Worm (Caenorhabditis elegans) whole organism, L3 larva: ENCODE data around the gene arx-2.
A peak's percentile ranks its signal among the peaks of the same experiment; 100 is the strongest.

Experiments used
- R02D3.7 ChIP-seq: fragments of 150-350 bp; optimal IDR thresholded peaks from 2 replicates; lab custom pipeline; 2014; ENCODE audit warnings: missing biosample characterization, missing genetic modification characterization
- ZK546.5 ChIP-seq: sonication (generic microtip); optimal IDR thresholded peaks from 2 replicates; lab custom pipeline; 2017; ENCODE audit warnings: missing biosample characterization, missing genetic modification characterization
- aly-2 ChIP-seq: fragments of 150-350 bp; optimal IDR thresholded peaks from 2 replicates; lab custom pipeline; 2014; ENCODE audit warnings: missing biosample characterization, missing genetic modification characterization
- ama-1 ChIP-seq: fragments of 150-350 bp; optimal IDR thresholded peaks from 2 replicates; lab custom pipeline; 2018
- ceh-28 ChIP-seq: fragments of 150-350 bp; optimal IDR thresholded peaks from 2 replicates; lab custom pipeline; 2014; ENCODE audit warnings: missing biosample characterization, missing genetic modification reagents, missing genetic modification characterization
- ceh-82 ChIP-seq: fragments of 150-350 bp; optimal IDR thresholded peaks from 2 replicates; lab custom pipeline; 2014; ENCODE audit warnings: missing biosample characterization, missing genetic modification characterization
- ceh-9 ChIP-seq: sonication (generic microtip); optimal IDR thresholded peaks from 2 replicates; lab custom pipeline; 2018; ENCODE audit warnings: missing biosample characterization, missing genetic modification characterization
- egl-27 ChIP-seq: sonication (generic microtip); optimal IDR thresholded peaks from 4 replicates; lab custom pipeline; 2017; ENCODE audit warnings: missing biosample characterization, missing genetic modification reagents, missing genetic modification characterization
- elt-1 ChIP-seq: fragments of 150-350 bp; optimal IDR thresholded peaks from 2 replicates; lab custom pipeline; 2014; ENCODE audit warnings: missing biosample characterization, missing genetic modification characterization
- elt-2 ChIP-seq: sonication (generic microtip); optimal IDR thresholded peaks from 2 replicates; lab custom pipeline; 2016; ENCODE audit warnings: missing genetic modification reagents, mild to moderate bottlenecking, missing genetic modification characterization, missing compliant biosample characterization
- elt-3 ChIP-seq, 3 experiments: fragments of 150-350 bp in 1 of 3; sonication (generic microtip) in 2 of 3; optimal IDR thresholded peaks; 2 replicates in 2 of 3; 4 replicates in 1 of 3; lab custom pipeline; 2014 to 2017; ENCODE audit warnings: missing biosample characterization in 3 of 3, missing genetic modification characterization in 3 of 3
- fkh-10 ChIP-seq: sonication (generic microtip); optimal IDR thresholded peaks from 2 replicates; lab custom pipeline; 2017; ENCODE audit warnings: missing biosample characterization, missing genetic modification reagents, missing genetic modification characterization
- fos-1 ChIP-seq: fragments of 150-350 bp; optimal IDR thresholded peaks from 2 replicates; lab custom pipeline; 2014; ENCODE audit warnings: missing biosample characterization, missing genetic modification characterization
- hmg-11 ChIP-seq: sonication (generic microtip); optimal IDR thresholded peaks from 2 replicates; lab custom pipeline; 2016; ENCODE audit warnings: missing genetic modification characterization, missing compliant biosample characterization
- jun-1 ChIP-seq: fragments of 150-350 bp; optimal IDR thresholded peaks from 2 replicates; lab custom pipeline; 2014; ENCODE audit warnings: missing biosample characterization, missing genetic modification reagents, missing genetic modification characterization
- lin-15B ChIP-seq: fragments of 150-350 bp; optimal IDR thresholded peaks from 2 replicates; lab custom pipeline; 2014; ENCODE audit warnings: missing biosample characterization, missing genetic modification characterization
- lin-39 ChIP-seq: fragments of 150-350 bp; optimal IDR thresholded peaks from 2 replicates; lab custom pipeline; 2018; ENCODE audit warnings: missing biosample characterization, missing genetic modification reagents, missing genetic modification characterization
- lsy-12 ChIP-seq: sonication (generic microtip); optimal IDR thresholded peaks from 2 replicates; lab custom pipeline; 2016; ENCODE audit warnings: mild to moderate bottlenecking, missing genetic modification characterization, missing compliant biosample characterization
- mdl-1 ChIP-seq: fragments of 150-350 bp; optimal IDR thresholded peaks from 2 replicates; lab custom pipeline; 2014; ENCODE audit warnings: missing biosample characterization, missing genetic modification characterization
- mml-1 ChIP-seq: fragments of 150-350 bp; sonication (generic microtip); optimal IDR thresholded peaks from 3 replicates; lab custom pipeline; 2014; ENCODE audit warnings: missing biosample characterization, missing genetic modification characterization
- nfya-1 ChIP-seq: sonication (generic microtip); optimal IDR thresholded peaks from 2 replicates; lab custom pipeline; 2017; ENCODE audit warnings: missing genetic modification characterization, mild to moderate bottlenecking, missing compliant biosample characterization, antibody characterized with exemption, moderate library complexity; ENCODE audit not compliant: insufficient read depth
- nhr-12 ChIP-seq: fragments of 150-350 bp; optimal IDR thresholded peaks from 2 replicates; lab custom pipeline; 2014; ENCODE audit warnings: missing biosample characterization, missing genetic modification characterization
- nhr-23 ChIP-seq: fragments of 150-350 bp; optimal IDR thresholded peaks from 2 replicates; lab custom pipeline; 2014; ENCODE audit warnings: missing biosample characterization, missing genetic modification reagents, missing genetic modification characterization
- nhr-25 ChIP-seq: sonication (generic microtip); optimal IDR thresholded peaks from 2 replicates; lab custom pipeline; 2017; ENCODE audit warnings: missing biosample characterization, missing genetic modification characterization
- nhr-28 ChIP-seq: fragments of 150-350 bp; optimal IDR thresholded peaks from 2 replicates; lab custom pipeline; 2014; ENCODE audit warnings: missing biosample characterization, missing genetic modification characterization
- nhr-43 ChIP-seq: sonication (generic microtip); optimal IDR thresholded peaks from 2 replicates; lab custom pipeline; 2016; ENCODE audit warnings: mild to moderate bottlenecking, missing genetic modification characterization, missing compliant biosample characterization; ENCODE audit not compliant: poor library complexity, severe bottlenecking
- nhr-67 ChIP-seq: fragments of 150-350 bp; optimal IDR thresholded peaks from 2 replicates; lab custom pipeline; 2014; ENCODE audit warnings: missing biosample characterization, missing genetic modification characterization
- nhr-76 ChIP-seq: fragments of 150-350 bp; sonication (generic microtip); optimal IDR thresholded peaks from 5 replicates; lab custom pipeline; 2014; ENCODE audit warnings: missing biosample characterization, missing genetic modification characterization
- pha-4 ChIP-seq: fragments of 150-350 bp; optimal IDR thresholded peaks from 2 replicates; lab custom pipeline; 2014; ENCODE audit warnings: missing biosample characterization, missing genetic modification reagents, missing genetic modification characterization
- pqm-1 ChIP-seq: fragments of 150-350 bp; optimal IDR thresholded peaks from 2 replicates; lab custom pipeline; 2017; ENCODE audit warnings: missing biosample characterization, missing genetic modification characterization, inconsistent platforms
- sea-2 ChIP-seq: fragments of 150-350 bp; sonication (generic microtip); optimal IDR thresholded peaks from 4 replicates; lab custom pipeline; 2014; ENCODE audit warnings: missing biosample characterization, missing genetic modification reagents, missing genetic modification characterization
- skn-1 ChIP-seq: fragments of 150-350 bp; optimal IDR thresholded peaks from 2 replicates; lab custom pipeline; 2014; ENCODE audit warnings: missing biosample characterization, missing genetic modification characterization
- snpc-4 ChIP-seq: fragments of 150-350 bp; optimal IDR thresholded peaks from 2 replicates; lab custom pipeline; 2014; ENCODE audit warnings: missing biosample characterization, missing genetic modification characterization
- tbx-2 ChIP-seq: sonication (generic microtip); optimal IDR thresholded peaks from 2 replicates; lab custom pipeline; 2016; ENCODE audit warnings: mild to moderate bottlenecking, missing genetic modification characterization, missing compliant biosample characterization
- unc-39 ChIP-seq: sonication (generic microtip); optimal IDR thresholded peaks from 4 replicates; lab custom pipeline; 2017; ENCODE audit warnings: missing biosample characterization, missing genetic modification characterization
- unc-62 ChIP-seq: fragments of 150-350 bp; sonication (generic microtip); optimal IDR thresholded peaks from 4 replicates; lab custom pipeline; 2014; ENCODE audit warnings: missing biosample characterization, missing genetic modification reagents, missing genetic modification characterization
- ztf-11 ChIP-seq: fragments of 150-350 bp; optimal IDR thresholded peaks from 2 replicates; lab custom pipeline; 2014; ENCODE audit warnings: missing biosample characterization, missing genetic modification characterization
- ztf-4 ChIP-seq: fragments of 150-350 bp; optimal IDR thresholded peaks from 2 replicates; lab custom pipeline; 2014; ENCODE audit warnings: missing biosample characterization, missing genetic modification characterization

arx-2 gene

ce11 chrV:10361830-10362397, 23.8 kb upstream of the arx-2 start, which contains the start of gene cash-1 (continued):
- TF ChIP-seq nhr-76 (no peak), aly-2 (tag; lab: Kevin White, UChicago) (no peak), elt-3 (tag; optimal IDR thresholded peaks at IDR 0.05; lab: Kevin White, UChicago) (no peak), unc-62 (no peak)

DNA sequence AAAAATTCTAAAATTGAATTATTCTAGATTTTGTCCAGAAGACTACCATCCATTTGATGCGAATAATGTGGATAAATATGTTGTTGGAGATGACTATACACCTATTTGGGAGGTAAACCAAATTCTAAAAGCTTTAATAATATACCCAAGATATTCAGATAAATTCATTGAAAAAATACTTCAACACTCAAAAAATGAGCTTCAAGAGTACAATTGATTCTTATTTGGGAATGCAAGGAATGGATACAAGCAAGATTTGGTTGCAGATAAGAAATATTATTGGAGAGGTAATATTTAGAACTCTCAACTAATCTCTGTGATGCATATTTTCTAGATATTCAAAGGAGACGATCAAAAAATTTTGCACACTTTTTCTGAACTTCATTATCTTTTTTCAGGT, 22.0 kb upstream of the arx-2 start:
- no peak for TF ChIP-seq elt-3 (tag; optimal IDR thresholded peaks at IDR 0.05; lab: Kevin White, UChicago)
- TF ChIP-seq unc-39 (tag; lab: Kevin White, UChicago): no peak
- TF ChIP-seq aly-2 (tag; lab: Kevin White, UChicago): no peak
- TF ChIP-seq skn-1 (tag; lab: Kevin White, UChicago): no peak
- TF ChIP-seq sea-2 (GFP tag; lab: Kevin White, UChicago): no peak
- TF ChIP-seq nhr-12 (tag; lab: Kevin White, UChicago): no peak
- no peak for TF ChIP-seq lin-39 (tag; lab: Kevin White, UChicago)
- no peak for TF ChIP-seq mml-1 (tag; lab: Kevin White, UChicago)
- no peak for TF ChIP-seq ceh-82 (tag; lab: Kevin White, UChicago)
- no peak for TF ChIP-seq ceh-9
- TF ChIP-seq nhr-76: no peak
- TF ChIP-seq ztf-11 (tag; lab: Kevin White, UChicago): no peak
- TF ChIP-seq jun-1: no peak

- TF ChIP-seq ZK546.5 (tag; lab: Kevin White, UChicago) (no peak), hmg-11 (tag; lab: Kevin White, UChicago) (no peak), pqm-1 (tag; lab: Kevin White, UChicago) (no peak), mdl-1 (tag; lab: Kevin White, UChicago) (no peak), skn-1 (tag; lab: Kevin White, UChicago) (no peak), nhr-25 (tag; lab: Kevin White, UChicago) (no peak), egl-27 (no peak), ztf-11 (tag; lab: Kevin White, UChicago) (no peak), nhr-67 (tag; lab: Kevin White, UChicago) (no peak), fos-1 (no peak), lin-15B (no peak), lsy-12 (tag; lab: Kevin White, UChicago) (no peak), elt-1 (no peak)
These were observed 20.1 kb upstream of the arx-2 start, which contains the start of gene ttll-15 for ce11 chrV:10358238-10358637. ttll-15 (plus strand) TSS chrV:10358538.

ce11 chrV:10357467-10357953, 19.4 kb upstream of the arx-2 start, which contains the start of gene ceeh-2:
ceeh-2 (minus strand) TSS chrV:10357903.
- TF ChIP-seq pqm-1 (tag; lab: Kevin White, UChicago) (peak; percentile 20), elt-2 (peak; percentile 53), ztf-4 (tag; lab: Kevin White, UChicago) (no peak)

- TF ChIP-seq nhr-76 (no peak), tbx-2 (tag; lab: Kevin White, UChicago) (peak; percentile 36), snpc-4 (tag; lab: Kevin White, UChicago) (peak; percentile 81), pqm-1 (tag; lab: Kevin White, UChicago) (no peak), fkh-10 (GFP tag; lab: Kevin White, UChicago) (no peak), nhr-23 (tag; lab: Kevin White, UChicago) (peak; percentile 80), fos-1 (no peak), lin-15B (peak; percentile 90), pha-4 (peak; percentile 92), hmg-11 (tag; lab: Kevin White, UChicago) (peak; percentile 51), R02D3.7 (tag; lab: Kevin White, UChicago) (peak; percentile 24), lsy-12 (tag; lab: Kevin White, UChicago) (peak; percentile 54), mdl-1 (tag; lab: Kevin White, UChicago) (no peak), lin-39 (tag; lab: Kevin White, UChicago) (no peak), ceh-28 (tag; lab: Kevin White, UChicago) (peak; percentile 5), nhr-25 (tag; lab: Kevin White, UChicago) (peak; percentile 57), unc-39 (tag; lab: Kevin White, UChicago) (no peak), elt-1 (no peak), elt-2 (peak; percentile 28), ceh-9 (no peak), nhr-43 (tag; lab: Kevin White, UChicago) (peak; percentile 92), ama-1 (no peak), nhr-28 (tag; lab: Kevin White, UChicago) (no peak), sea-2 (GFP tag; lab: Kevin White, UChicago) (no peak), jun-1 (no peak), nfya-1 (tag; lab: Kevin White, UChicago) (peak; percentile 80)
These were observed 17.7 kb upstream of the arx-2 start, which contains the start of gene sluh-7 for ce11 chrV:10355773-10356335. sluh-7 (minus strand) TSS chrV:10355823.
